Fruit fly (Drosophila melanogaster) whole organism, embryonic: ENCODE data around the gene Hmbs.

Source experiments
- Asciz ChIP-seq: fragments of 200-800 bp; sonication (Bioruptor generic); optimal IDR thresholded peaks from 2 replicates; lab custom pipeline; 2017; ENCODE audit warnings: missing biosample characterization, mild to moderate bottlenecking, missing genetic modification characterization, missing genetic modification reagents
- CG10366 ChIP-seq: fragments of 200-800 bp; sonication (Bioruptor generic); IDR thresholded peaks from 2 replicates; pipeline ENCODE4 v1.3.6; 2022; ENCODE audit warnings: missing biosample characterization, missing genetic modification characterization
- CG11085 ChIP-seq: fragments of 200-800 bp; sonication (Bioruptor generic); IDR thresholded peaks from 2 replicates; pipeline ENCODE4 v1.3.6; 2022; ENCODE audit warnings: missing biosample characterization, missing genetic modification characterization
- CG12219 ChIP-seq: fragments of 200-800 bp; sonication (Bioruptor generic); optimal IDR thresholded peaks from 3 replicates; lab custom pipeline; 2018; ENCODE audit warnings: missing biosample characterization, mild to moderate bottlenecking, missing genetic modification characterization
- CG12391 ChIP-seq: fragments of 200-800 bp; sonication (Bioruptor generic); optimal IDR thresholded peaks from 3 replicates; lab custom pipeline; 2018; ENCODE audit warnings: missing biosample characterization, mild to moderate bottlenecking, missing genetic modification characterization, moderate library complexity
- CG15269 ChIP-seq: fragments of 200-800 bp; sonication (Bioruptor generic); optimal IDR thresholded peaks from 2 replicates; lab custom pipeline; 2018; ENCODE audit warnings: missing biosample characterization, mild to moderate bottlenecking, missing genetic modification characterization, moderate library complexity
- CG1602 ChIP-seq: fragments of 200-800 bp; sonication (Bioruptor generic); optimal IDR thresholded peaks from 3 replicates; lab custom pipeline; 2016; ENCODE audit warnings: missing biosample characterization, missing genetic modification characterization
- CG2129 ChIP-seq: fragments of 200-800 bp; sonication (Bioruptor generic); IDR thresholded peaks from 2 replicates; pipeline ENCODE4 v1.3.6; 2022; ENCODE audit warnings: missing biosample characterization, missing genetic modification characterization; ENCODE audit not compliant: partially characterized antibody
- CG3065 ChIP-seq: fragments of 200-800 bp; sonication (Bioruptor generic); optimal IDR thresholded peaks from 2 replicates; lab custom pipeline; 2016; ENCODE audit warnings: missing biosample characterization, missing genetic modification characterization
- CG3281 ChIP-seq: fragments of 200-800 bp; sonication (Bioruptor generic); optimal IDR thresholded peaks from 3 replicates; lab custom pipeline; 2017; ENCODE audit warnings: missing biosample characterization, mild to moderate bottlenecking, missing genetic modification characterization
- CG3407 ChIP-seq: fragments of 200-800 bp; sonication (Bioruptor generic); optimal IDR thresholded peaks from 2 replicates; lab custom pipeline; 2018; ENCODE audit warnings: missing biosample characterization, mild to moderate bottlenecking, missing genetic modification characterization
- CG6175 ChIP-seq: fragments of 200-800 bp; sonication (Bioruptor generic); IDR thresholded peaks from 3 replicates; pipeline ENCODE4 v1.3.6; 2022; ENCODE audit warnings: missing biosample characterization, missing genetic modification characterization
- CG6854 ChIP-seq: fragments of 200-800 bp; sonication (Bioruptor generic); optimal IDR thresholded peaks from 3 replicates; lab custom pipeline; 2017; ENCODE audit warnings: missing biosample characterization, mild to moderate bottlenecking, missing genetic modification characterization
- CG7745 ChIP-seq: fragments of 200-800 bp; sonication (Bioruptor generic); optimal IDR thresholded peaks from 2 replicates; lab custom pipeline; 2018; ENCODE audit warnings: missing biosample characterization, mild to moderate bottlenecking, missing genetic modification characterization, moderate library complexity
- CG7786 ChIP-seq: fragments of 200-800 bp; sonication (Bioruptor generic); optimal IDR thresholded peaks from 2 replicates; lab custom pipeline; 2016; ENCODE audit warnings: missing biosample characterization, missing genetic modification characterization
- CG9727 ChIP-seq: fragments of 200-800 bp; sonication (Bioruptor generic); optimal IDR thresholded peaks from 3 replicates; lab custom pipeline; 2017; ENCODE audit warnings: missing biosample characterization, mild to moderate bottlenecking, missing genetic modification characterization
- D ChIP-seq, 2 experiments: fragments of 200-800 bp in 1 of 2; fragments of >200 bp in 1 of 2; sonication (Bioruptor generic) in 1 of 2; optimal IDR thresholded peaks; 2 replicates in 1 of 2; 3 replicates in 1 of 2; lab custom pipeline; 2017; ENCODE audit warnings: mild to moderate bottlenecking in 1 of 2, missing biosample characterization in 1 of 2, missing genetic modification characterization in 1 of 2, missing genetic modification reagents in 1 of 2
- Ets97D ChIP-seq: fragments of 200-800 bp; sonication (Bioruptor generic); optimal IDR thresholded peaks from 3 replicates; lab custom pipeline; 2016; ENCODE audit warnings: missing biosample characterization, missing genetic modification characterization
- Hr51 ChIP-seq, 2 experiments: fragments of 200-800 bp; sonication (Bioruptor generic); optimal IDR thresholded peaks; 2 replicates in 1 of 2; 3 replicates in 1 of 2; lab custom pipeline; 2016 to 2018; ENCODE audit warnings: missing biosample characterization in 2 of 2, missing genetic modification characterization in 2 of 2, mild to moderate bottlenecking in 1 of 2, moderate library complexity in 1 of 2
- Hr78 ChIP-seq, 2 experiments: fragments of 200-800 bp in 1 of 2; fragments of >200 bp in 1 of 2; sonication (Bioruptor generic) in 1 of 2; optimal IDR thresholded peaks; 2 replicates each; lab custom pipeline; 2017 to 2019; ENCODE audit warnings: missing biosample characterization in 2 of 2, missing genetic modification characterization in 2 of 2, mild to moderate bottlenecking in 1 of 2, moderate library complexity in 1 of 2
- Mes4 ChIP-seq: fragments of 200-800 bp; sonication (Bioruptor generic); optimal IDR thresholded peaks from 2 replicates; lab custom pipeline; 2016; ENCODE audit warnings: missing biosample characterization, missing genetic modification characterization
- Nf-YA ChIP-seq: fragments of 200-800 bp; sonication (Bioruptor generic); IDR thresholded peaks from 2 replicates; pipeline ENCODE4 v1.3.6; 2022; ENCODE audit warnings: missing biosample characterization, missing genetic modification characterization
- Pdp1 ChIP-seq, 2 experiments: fragments of 200-800 bp; sonication (Bioruptor generic); optimal IDR thresholded peaks; 3 replicates each; lab custom pipeline; 2016; ENCODE audit warnings: missing biosample characterization in 2 of 2, missing genetic modification characterization in 2 of 2, mild to moderate bottlenecking in 1 of 2, moderate library complexity in 1 of 2
- Rx ChIP-seq: fragments of 200-800 bp; sonication (Bioruptor generic); IDR thresholded peaks from 2 replicates; pipeline ENCODE4 v1.3.6; 2022; ENCODE audit warnings: missing biosample characterization, missing genetic modification characterization
- TFAM ChIP-seq: fragments of 200-800 bp; sonication (Bioruptor generic); optimal IDR thresholded peaks from 2 replicates; lab custom pipeline; 2017; ENCODE audit warnings: missing biosample characterization, missing genetic modification characterization, inconsistent platforms
- aop ChIP-seq: fragments of 200-800 bp; sonication (Bioruptor generic); IDR thresholded peaks from 2 replicates; pipeline ENCODE4 v1.3.6; 2022; ENCODE audit warnings: missing biosample characterization, missing genetic modification characterization
- ase ChIP-seq: fragments of 200-800 bp; sonication (Bioruptor generic); IDR thresholded peaks from 3 replicates; pipeline ENCODE4 v1.3.6; 2022; ENCODE audit warnings: missing biosample characterization, missing genetic modification characterization
- ash1 ChIP-seq: fragments of 200-800 bp; sonication (Bioruptor generic); optimal IDR thresholded peaks from 2 replicates; lab custom pipeline; 2018; ENCODE audit warnings: missing biosample characterization, mild to moderate bottlenecking, missing genetic modification characterization
- cato ChIP-seq: fragments of 200-800 bp; sonication (Bioruptor generic); optimal IDR thresholded peaks from 2 replicates; lab custom pipeline; 2016; ENCODE audit warnings: missing biosample characterization, missing genetic modification characterization, borderline replicate concordance
- da ChIP-seq: fragments of 200-800 bp; sonication (Bioruptor generic); optimal IDR thresholded peaks from 2 replicates; lab custom pipeline; 2016; ENCODE audit warnings: missing biosample characterization, missing genetic modification characterization
- danr ChIP-seq: fragments of 200-800 bp; sonication (Bioruptor generic); IDR thresholded peaks from 2 replicates; pipeline ENCODE4 v1.3.6; 2022; ENCODE audit warnings: missing biosample characterization, missing genetic modification characterization
- gfzf ChIP-seq: fragments of 200-800 bp; sonication (Bioruptor generic); optimal IDR thresholded peaks from 2 replicates; lab custom pipeline; 2016; ENCODE audit warnings: missing biosample characterization, mild to moderate bottlenecking, missing genetic modification characterization, moderate library complexity
- gsb-n ChIP-seq: fragments of 200-800 bp; sonication (Bioruptor generic); optimal IDR thresholded peaks from 3 replicates; lab custom pipeline; 2018; ENCODE audit warnings: missing biosample characterization, mild to moderate bottlenecking, missing genetic modification characterization
- jigr1 ChIP-seq: fragments of 200-800 bp; sonication (Bioruptor generic); IDR thresholded peaks from 3 replicates; pipeline ENCODE4 v1.3.6; 2022; ENCODE audit warnings: missing biosample characterization, missing genetic modification characterization
- klu ChIP-seq: fragments of 200-800 bp; sonication (Bioruptor generic); IDR thresholded peaks from 2 replicates; pipeline ENCODE4 v1.3.6; 2022; ENCODE audit warnings: missing biosample characterization, missing genetic modification characterization
- kni ChIP-seq: fragments of 200-800 bp; sonication (Bioruptor generic); optimal IDR thresholded peaks from 3 replicates; lab custom pipeline; 2017; ENCODE audit warnings: mild to moderate bottlenecking, missing biosample characterization, missing genetic modification reagents, missing genetic modification characterization
- lola ChIP-seq, 3 experiments: fragments of >200 bp in 2 of 3; fragments of 200-800 bp in 1 of 3; sonication (Bioruptor generic) in 1 of 3; optimal IDR thresholded peaks; 2 replicates each; lab custom pipeline; 2017 to 2019; ENCODE audit warnings: missing biosample characterization in 3 of 3, missing genetic modification characterization in 3 of 3, mild to moderate bottlenecking in 1 of 3, moderate library complexity in 1 of 3
- mld ChIP-seq: fragments of 200-800 bp; sonication (Bioruptor generic); IDR thresholded peaks from 3 replicates; pipeline ENCODE4 v1.3.6; 2022; ENCODE audit warnings: missing biosample characterization, missing genetic modification characterization; ENCODE audit not compliant: partially characterized antibody
- nau ChIP-seq: fragments of 200-800 bp; sonication (Bioruptor generic); optimal IDR thresholded peaks from 3 replicates; lab custom pipeline; 2017; ENCODE audit warnings: missing biosample characterization, mild to moderate bottlenecking, missing genetic modification characterization, missing genetic modification reagents
- pita ChIP-seq: fragments of 200-800 bp; sonication (Bioruptor generic); optimal IDR thresholded peaks from 2 replicates; lab custom pipeline; 2017; ENCODE audit warnings: missing biosample characterization, mild to moderate bottlenecking, missing genetic modification characterization
- repo ChIP-seq: fragments of 200-800 bp; sonication (Bioruptor generic); optimal IDR thresholded peaks from 2 replicates; lab custom pipeline; 2016; ENCODE audit warnings: missing biosample characterization, missing genetic modification characterization
- sima ChIP-seq: fragments of 200-800 bp; sonication (Bioruptor generic); optimal IDR thresholded peaks from 2 replicates; lab custom pipeline; 2016; ENCODE audit warnings: missing biosample characterization, missing genetic modification characterization
- tgo ChIP-seq: fragments of 200-800 bp; sonication (Bioruptor generic); IDR thresholded peaks from 3 replicates; pipeline ENCODE4 v1.3.6; 2022; ENCODE audit warnings: missing biosample characterization, missing genetic modification characterization
- unpg ChIP-seq: fragments of 200-800 bp; sonication (Bioruptor generic); optimal IDR thresholded peaks from 3 replicates; lab custom pipeline; 2018; ENCODE audit warnings: missing biosample characterization, mild to moderate bottlenecking, missing genetic modification characterization, moderate library complexity
- zen ChIP-seq: fragments of 200-800 bp; sonication (Bioruptor generic); optimal IDR thresholded peaks from 3 replicates; lab custom pipeline; 2018; ENCODE audit warnings: missing biosample characterization, mild to moderate bottlenecking, missing genetic modification characterization, moderate library complexity
- zf30C ChIP-seq: fragments of 200-800 bp; sonication (Bioruptor generic); optimal IDR thresholded peaks from 3 replicates; lab custom pipeline; 2018; ENCODE audit warnings: missing biosample characterization, mild to moderate bottlenecking, missing genetic modification characterization
- zfh2 ChIP-seq: fragments of 200-800 bp; sonication (Bioruptor generic); optimal IDR thresholded peaks from 2 replicates; lab custom pipeline; 2016; ENCODE audit warnings: missing biosample characterization, missing genetic modification characterization

The Hmbs gene

DNA sequence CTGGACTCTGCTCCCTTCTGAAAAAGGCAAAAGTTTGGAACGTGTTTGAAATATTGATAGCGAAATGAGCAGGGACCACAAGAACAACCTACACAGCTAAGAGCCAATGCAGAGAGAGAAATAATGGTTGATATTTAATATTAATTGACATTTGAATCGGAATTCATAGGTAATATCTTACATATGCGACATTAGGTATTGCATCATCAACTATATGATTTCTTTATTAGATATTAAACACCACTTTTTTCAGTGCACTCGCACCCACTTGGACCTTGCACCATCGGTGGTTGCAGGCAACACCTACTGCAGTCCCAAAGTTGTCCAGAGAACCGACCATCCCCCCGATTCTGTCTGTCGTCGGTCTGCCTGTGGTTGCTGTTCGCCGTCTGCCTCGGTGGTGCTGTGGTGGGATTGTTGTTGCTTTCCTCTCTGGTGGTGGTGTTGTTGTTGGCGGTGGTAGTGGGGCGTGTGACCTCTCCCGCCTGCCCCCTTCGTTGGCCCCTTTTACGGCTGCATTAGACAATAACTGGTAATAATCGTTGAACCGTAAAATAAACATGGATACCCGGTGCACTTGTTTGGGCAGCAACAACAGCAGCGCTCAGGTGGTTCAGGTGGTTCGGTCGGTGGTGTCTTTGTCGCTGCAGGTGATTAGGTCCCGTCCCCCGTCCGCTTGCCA is 44.3 kb downstream of the Hmbs start (continued):
- TF ChIP-seq CG3281 (GFP tag; lab: Kevin White, UChicago) (no peak), da (GFP tag; lab: Kevin White, UChicago) (no peak), Ets97D (GFP tag; lab: Kevin White, UChicago) (peak; percentile 3), tgo (GFP tag; lab: Robert Waterston, UW) (peak; percentile 65; the same call in 2 of the 3 replicates), CG9727 (GFP tag; lab: Kevin White, UChicago) (peak; percentile 80), danr (0 out of 2 replicates have a peak, but pooled peaks have one; percentile 14), zf30C (peak; percentile 38), gsb-n (tag; lab: Kevin White, UChicago) (peak; percentile 66), lola (GFP tag; optimal IDR thresholded peaks at IDR 0.05; lab: Kevin White, UChicago) (peak in 1 of 3 experiments; percentile 72), CG15269 (tag; lab: Kevin White, UChicago) (peak; percentile 39), CG3407 (peak; percentile 51), CG7786 (no peak), CG12219 (GFP tag; lab: Kevin White, UChicago) (peak; percentile 56), pita (GFP tag; lab: Kevin White, UChicago) (no peak), TFAM (GFP tag; lab: Kevin White, UChicago) (no peak), zen (peak; percentile 22), Rx (GFP tag; lab: Robert Waterston, UW) (peak; percentile 74), repo (no peak), Hr78 (GFP tag; optimal IDR thresholded peaks at IDR 0.05; lab: Kevin White, UChicago) (peak in 1 of 2 experiments; percentile 90), gfzf (no peak), CG7745 (tag; lab: Kevin White, UChicago) (no peak), Nf-YA (GFP tag; lab: Robert Waterston, UW) (0 out of 2 replicates have a peak, but pooled peaks have one; percentile 5), ash1 (GFP tag; lab: Kevin White, UChicago) (no peak), CG11085 (GFP tag; lab: Robert Waterston, UW) (no peak), klu (GFP tag; lab: Robert Waterston, UW) (no peak), Asciz (GFP tag; lab: Kevin White, UChicago) (peak; percentile 24), CG2129 (GFP tag; lab: Robert Waterston, UW) (no peak), CG12391 (tag; lab: Kevin White, UChicago) (peak; percentile 78), jigr1 (GFP tag; lab: Robert Waterston, UW) (0 out of 3 replicates have a peak, but pooled peaks have one; percentile 22), zfh2 (GFP tag; lab: Kevin White, UChicago) (no peak), Pdp1 (GFP tag; optimal IDR thresholded peaks at IDR 0.05; lab: Kevin White, UChicago) (peak; percentile 26 to 39), sima (no peak), kni (peak; percentile 88), CG6175 (GFP tag; lab: Robert Waterston, UW) (peak; percentile 16; the same call in 1 of the 3 replicates), D (optimal IDR thresholded peaks at IDR 0.05; lab: Kevin White, UChicago) (peak; percentile 14), D (GFP tag; optimal IDR thresholded peaks at IDR 0.05; lab: Kevin White, UChicago) (peak; percentile 68), Mes4 (GFP tag; lab: Kevin White, UChicago) (no peak), CG3065 (GFP tag; lab: Kevin White, UChicago) (no peak), CG6854 (GFP tag; lab: Kevin White, UChicago) (no peak), mld (GFP tag; lab: Robert Waterston, UW) (no peak), Hr51 (GFP tag; optimal IDR thresholded peaks at IDR 0.05; lab: Kevin White, UChicago) (peak in 1 of 2 experiments; percentile 56), CG1602 (GFP tag; lab: Kevin White, UChicago) (peak; percentile 51), CG10366 (GFP tag; lab: Robert Waterston, UW) (peak; percentile 59), ase (GFP tag; lab: Robert Waterston, UW) (peak; percentile 37; the same call in 1 of the 3 replicates), unpg (GFP tag; lab: Kevin White, UChicago) (peak; percentile 72), cato (no peak), nau (GFP tag; lab: Kevin White, UChicago) (peak; percentile 7), aop (no peak)
